Fruit fly (Drosophila melanogaster) whole organism, embryonic: ENCODE measurements around the gene CG9021.

ENCODE experiments used
- Abd-B ChIP-seq: fragments of 200-800 bp; sonication (Bioruptor generic); optimal IDR thresholded peaks from 2 replicates; lab custom pipeline; 2018; ENCODE audit warnings: missing biosample characterization, mild to moderate bottlenecking, missing genetic modification characterization, moderate library complexity
- Bteb2 ChIP-seq: fragments of 200-800 bp; sonication (Bioruptor generic); optimal IDR thresholded peaks from 2 replicates; lab custom pipeline; 2016; ENCODE audit warnings: missing biosample characterization, missing genetic modification characterization
- CG1024 ChIP-seq: fragments of 200-800 bp; sonication (Bioruptor generic); IDR thresholded peaks from 2 replicates; pipeline ENCODE4 v1.3.6; 2022; ENCODE audit warnings: missing biosample characterization, missing genetic modification characterization
- CG11085 ChIP-seq: fragments of 200-800 bp; sonication (Bioruptor generic); IDR thresholded peaks from 2 replicates; pipeline ENCODE4 v1.3.6; 2022; ENCODE audit warnings: missing biosample characterization, missing genetic modification characterization
- CG14014 ChIP-seq: fragments of 200-800 bp; sonication (Bioruptor generic); IDR thresholded peaks from 2 replicates; pipeline ENCODE4 v1.3.6; 2022; ENCODE audit warnings: missing biosample characterization, missing genetic modification characterization
- CG15479 ChIP-seq: fragments of 200-800 bp; sonication (Bioruptor generic); optimal IDR thresholded peaks from 3 replicates; lab custom pipeline; 2019; ENCODE audit warnings: missing biosample characterization, mild to moderate bottlenecking, missing genetic modification characterization, moderate library complexity
- CG15696 ChIP-seq: fragments of 200-800 bp; sonication (Bioruptor generic); optimal IDR thresholded peaks from 2 replicates; lab custom pipeline; 2019; ENCODE audit warnings: missing biosample characterization, mild to moderate bottlenecking, missing genetic modification characterization, moderate library complexity
- CG16779 ChIP-seq: fragments of 200-800 bp; sonication (Bioruptor generic); IDR thresholded peaks from 2 replicates; pipeline ENCODE4 v1.3.6; 2022; ENCODE audit warnings: missing biosample characterization, missing genetic modification characterization
- CG17912 ChIP-seq: fragments of 200-800 bp; sonication (Bioruptor generic); optimal IDR thresholded peaks from 2 replicates; lab custom pipeline; 2018; ENCODE audit warnings: missing biosample characterization, mild to moderate bottlenecking, missing genetic modification characterization
- CG30431 ChIP-seq: fragments of 200-800 bp; sonication (Bioruptor generic); optimal IDR thresholded peaks from 2 replicates; lab custom pipeline; 2017; ENCODE audit warnings: missing biosample characterization, missing genetic modification characterization
- CG31441 ChIP-seq: fragments of 200-800 bp; sonication (Bioruptor generic); IDR thresholded peaks from 2 replicates; pipeline ENCODE4 v1.3.6; 2022; ENCODE audit warnings: missing biosample characterization, missing genetic modification characterization
- CG3281 ChIP-seq: fragments of 200-800 bp; sonication (Bioruptor generic); optimal IDR thresholded peaks from 3 replicates; lab custom pipeline; 2017; ENCODE audit warnings: missing biosample characterization, mild to moderate bottlenecking, missing genetic modification characterization
- CG3847 ChIP-seq: fragments of 200-800 bp; sonication (Bioruptor generic); IDR thresholded peaks from 2 replicates; pipeline ENCODE4 v1.3.6; 2022; ENCODE audit warnings: missing biosample characterization, missing genetic modification characterization
- CG42726 ChIP-seq: fragments of 200-800 bp; sonication (Bioruptor generic); IDR thresholded peaks from 2 replicates; pipeline ENCODE4 v1.3.6; 2022; ENCODE audit warnings: missing biosample characterization, missing genetic modification characterization; ENCODE audit not compliant: partially characterized antibody
- CG6175 ChIP-seq: fragments of 200-800 bp; sonication (Bioruptor generic); IDR thresholded peaks from 3 replicates; pipeline ENCODE4 v1.3.6; 2022; ENCODE audit warnings: missing biosample characterization, missing genetic modification characterization
- CG7928 ChIP-seq: fragments of 200-800 bp; sonication (Bioruptor generic); optimal IDR thresholded peaks from 2 replicates; lab custom pipeline; 2017; ENCODE audit warnings: missing biosample characterization, mild to moderate bottlenecking, missing genetic modification characterization
- CG8359 ChIP-seq: fragments of 200-800 bp; sonication (Bioruptor generic); optimal IDR thresholded peaks from 2 replicates; lab custom pipeline; 2017; ENCODE audit warnings: missing biosample characterization, mild to moderate bottlenecking, missing genetic modification characterization, borderline replicate concordance
- D ChIP-seq, 2 experiments: fragments of 200-800 bp in 1 of 2; fragments of >200 bp in 1 of 2; sonication (Bioruptor generic) in 1 of 2; optimal IDR thresholded peaks; 2 replicates in 1 of 2; 3 replicates in 1 of 2; lab custom pipeline; 2017; ENCODE audit warnings: mild to moderate bottlenecking in 1 of 2, missing biosample characterization in 1 of 2, missing genetic modification characterization in 1 of 2, missing genetic modification reagents in 1 of 2
- Eip74EF ChIP-seq, 2 experiments: fragments of 200-800 bp in 1 of 2; fragments of >200 bp in 1 of 2; sonication (Bioruptor generic) in 1 of 2; optimal IDR thresholded peaks; 2 replicates each; lab custom pipeline; 2017 to 2019; ENCODE audit warnings: missing biosample characterization in 2 of 2, missing genetic modification characterization in 2 of 2, mild to moderate bottlenecking in 1 of 2, moderate library complexity in 1 of 2
- Ets97D ChIP-seq: fragments of 200-800 bp; sonication (Bioruptor generic); optimal IDR thresholded peaks from 3 replicates; lab custom pipeline; 2016; ENCODE audit warnings: missing biosample characterization, missing genetic modification characterization
- Gsc ChIP-seq: fragments of 200-800 bp; sonication (Bioruptor generic); IDR thresholded peaks from 2 replicates; pipeline ENCODE4 v1.3.6; 2022; ENCODE audit warnings: missing biosample characterization, missing genetic modification characterization
- Gug ChIP-seq: fragments of 200-800 bp; sonication (Bioruptor generic); IDR thresholded peaks from 4 replicates; pipeline ENCODE4 v1.3.6; 2022; ENCODE audit warnings: missing biosample characterization, missing genetic modification characterization
- Hmx ChIP-seq: fragments of 200-800 bp; sonication (Bioruptor generic); optimal IDR thresholded peaks from 2 replicates; lab custom pipeline; 2016; ENCODE audit warnings: missing biosample characterization, missing genetic modification characterization
- Myb ChIP-seq: fragments of 200-800 bp; sonication (Bioruptor generic); optimal IDR thresholded peaks from 2 replicates; lab custom pipeline; 2016; ENCODE audit warnings: missing biosample characterization, missing genetic modification characterization
- Nf-YA ChIP-seq: fragments of 200-800 bp; sonication (Bioruptor generic); IDR thresholded peaks from 2 replicates; pipeline ENCODE4 v1.3.6; 2022; ENCODE audit warnings: missing biosample characterization, missing genetic modification characterization
- Nf-YB ChIP-seq: fragments of 200-800 bp; sonication (Bioruptor generic); optimal IDR thresholded peaks from 3 replicates; lab custom pipeline; 2019; ENCODE audit warnings: missing biosample characterization, mild to moderate bottlenecking, missing genetic modification characterization, moderate library complexity
- TFAM ChIP-seq: fragments of 200-800 bp; sonication (Bioruptor generic); optimal IDR thresholded peaks from 2 replicates; lab custom pipeline; 2017; ENCODE audit warnings: missing biosample characterization, missing genetic modification characterization, inconsistent platforms
- Vsx1 ChIP-seq: fragments of 200-800 bp; sonication (Bioruptor generic); optimal IDR thresholded peaks from 2 replicates; lab custom pipeline; 2017; ENCODE audit warnings: missing biosample characterization, mild to moderate bottlenecking, missing genetic modification characterization, missing genetic modification reagents
- ac ChIP-seq: fragments of 200-800 bp; sonication (Bioruptor generic); optimal IDR thresholded peaks from 3 replicates; lab custom pipeline; 2017; ENCODE audit warnings: missing biosample characterization, mild to moderate bottlenecking, missing genetic modification characterization
- al ChIP-seq: fragments of 200-800 bp; sonication (Bioruptor generic); IDR thresholded peaks from 2 replicates; pipeline ENCODE4 v1.3.6; 2022; ENCODE audit warnings: missing biosample characterization, missing genetic modification characterization
- ara ChIP-seq: fragments of 200-800 bp; sonication (Bioruptor generic); IDR thresholded peaks from 2 replicates; pipeline ENCODE4 v1.3.6; 2022; ENCODE audit warnings: missing biosample characterization, missing genetic modification characterization
- ase ChIP-seq: fragments of 200-800 bp; sonication (Bioruptor generic); IDR thresholded peaks from 3 replicates; pipeline ENCODE4 v1.3.6; 2022; ENCODE audit warnings: missing biosample characterization, missing genetic modification characterization
- bowl ChIP-seq: fragments of 200-800 bp; sonication (Bioruptor generic); IDR thresholded peaks from 2 replicates; pipeline ENCODE4 v1.3.6; 2022; ENCODE audit warnings: missing biosample characterization, missing genetic modification characterization
- cg ChIP-seq: fragments of 200-800 bp; sonication (Bioruptor generic); optimal IDR thresholded peaks from 3 replicates; lab custom pipeline; 2019; ENCODE audit warnings: missing biosample characterization, mild to moderate bottlenecking, missing genetic modification characterization, moderate library complexity
- cwo ChIP-seq: fragments of 200-800 bp; sonication (Bioruptor generic); optimal IDR thresholded peaks from 3 replicates; lab custom pipeline; 2017; ENCODE audit warnings: missing biosample characterization, missing genetic modification characterization, mild to moderate bottlenecking, moderate library complexity, missing genetic modification reagents
- dati ChIP-seq: fragments of 200-800 bp; sonication (Bioruptor generic); IDR thresholded peaks from 2 replicates; pipeline ENCODE4 v1.3.6; 2022; ENCODE audit warnings: missing biosample characterization, missing genetic modification characterization
- fd64A ChIP-seq: fragments of 200-800 bp; sonication (Bioruptor generic); optimal IDR thresholded peaks from 3 replicates; lab custom pipeline; 2018; ENCODE audit warnings: missing biosample characterization, mild to moderate bottlenecking, missing genetic modification characterization
- ftz-f1 ChIP-seq: fragments of 200-800 bp; sonication (Bioruptor generic); optimal IDR thresholded peaks from 2 replicates; lab custom pipeline; 2016; ENCODE audit warnings: missing biosample characterization, missing genetic modification characterization
- gsb ChIP-seq: fragments of 200-800 bp; sonication (Bioruptor generic); IDR thresholded peaks from 2 replicates; pipeline ENCODE4 v1.3.6; 2022; ENCODE audit warnings: missing biosample characterization, missing genetic modification characterization
- her ChIP-seq: fragments of 200-800 bp; sonication (Bioruptor generic); optimal IDR thresholded peaks from 2 replicates; lab custom pipeline; 2016; ENCODE audit warnings: missing biosample characterization, missing genetic modification characterization
- jumu ChIP-seq: fragments of 200-800 bp; sonication (Bioruptor generic); optimal IDR thresholded peaks from 3 replicates; lab custom pipeline; 2016; ENCODE audit warnings: missing biosample characterization, missing genetic modification characterization
- ken ChIP-seq: fragments of 200-800 bp; sonication (Bioruptor generic); IDR thresholded peaks from 3 replicates; pipeline ENCODE4 v1.3.6; 2022; ENCODE audit warnings: missing biosample characterization, missing genetic modification characterization
- nmo ChIP-seq: fragments of 200-800 bp; sonication (Bioruptor generic); optimal IDR thresholded peaks from 2 replicates; lab custom pipeline; 2018; ENCODE audit warnings: missing biosample characterization, mild to moderate bottlenecking, missing genetic modification characterization, moderate library complexity
- sim ChIP-seq: fragments of 200-800 bp; sonication (Bioruptor generic); IDR thresholded peaks from 2 replicates; pipeline ENCODE4 v1.3.6; 2022; ENCODE audit warnings: missing biosample characterization, missing genetic modification characterization
- slbo ChIP-seq: fragments of 200-800 bp; sonication (Bioruptor generic); IDR thresholded peaks from 2 replicates; pipeline ENCODE4 v1.3.6; 2022; ENCODE audit warnings: missing biosample characterization, missing genetic modification characterization
- sug ChIP-seq: fragments of 200-800 bp; optimal IDR thresholded peaks from 2 replicates; lab custom pipeline; 2019; ENCODE audit warnings: missing biosample characterization, mild to moderate bottlenecking, missing genetic modification characterization, moderate library complexity
- trh ChIP-seq: fragments of 200-800 bp; sonication (Bioruptor generic); optimal IDR thresholded peaks from 2 replicates; lab custom pipeline; 2016; ENCODE audit warnings: missing biosample characterization, missing genetic modification characterization
- unc-4 ChIP-seq: fragments of 200-800 bp; sonication (Bioruptor generic); IDR thresholded peaks from 2 replicates; pipeline ENCODE4 v1.3.6; 2022; ENCODE audit warnings: missing biosample characterization, missing genetic modification characterization; ENCODE audit not compliant: partially characterized antibody
- zen ChIP-seq: fragments of 200-800 bp; sonication (Bioruptor generic); optimal IDR thresholded peaks from 3 replicates; lab custom pipeline; 2018; ENCODE audit warnings: missing biosample characterization, mild to moderate bottlenecking, missing genetic modification characterization, moderate library complexity

The CG9021 gene

DNA sequence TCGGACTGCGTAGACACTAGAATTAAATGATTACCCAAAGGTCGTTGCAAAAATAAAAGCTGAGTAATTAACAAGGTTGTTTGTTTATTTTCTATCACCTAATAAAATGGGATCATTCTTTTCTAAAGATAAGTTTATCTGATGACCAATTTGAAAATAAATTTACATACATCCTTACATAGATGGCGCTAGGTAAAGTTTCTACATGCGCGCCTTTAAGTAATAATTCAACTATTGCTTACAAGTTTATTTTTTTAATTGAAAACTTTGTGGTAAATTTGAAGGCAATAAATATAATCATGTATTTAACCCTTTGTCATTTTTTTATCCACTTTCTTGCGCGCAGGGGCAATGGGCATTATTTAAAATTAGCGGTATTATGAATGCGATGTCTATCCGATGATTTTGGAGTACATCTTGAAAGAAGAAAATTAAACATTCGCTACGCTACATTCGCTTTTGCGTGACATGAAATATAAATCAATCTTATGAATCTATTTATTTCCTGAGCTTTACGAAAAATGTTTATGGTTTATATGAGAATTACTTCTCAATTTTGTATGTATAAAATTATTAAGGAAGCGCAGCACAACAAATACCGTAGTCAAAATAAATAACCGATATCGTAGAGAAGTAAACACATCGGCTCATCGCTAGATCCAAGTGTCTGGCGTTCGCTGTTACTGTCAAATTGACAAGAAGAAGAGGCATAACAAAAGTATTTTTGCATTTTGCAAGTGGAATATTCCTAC, 44.5 kb upstream of the CG9021 start, which contains the start of gene CG9044 (continued):
- TF ChIP-seq cwo (GFP tag; lab: Kevin White, UChicago) (no peak), ftz-f1 (GFP tag; lab: Kevin White, UChicago) (no peak), Ets97D (peak; percentile 67), Gsc (GFP tag; lab: Robert Waterston, UW) (no peak), Myb (peak; percentile 59), ac (GFP tag; lab: Kevin White, UChicago) (no peak), al (GFP tag; lab: Robert Waterston, UW) (peak; percentile 50), nmo (GFP tag; lab: Kevin White, UChicago) (peak; percentile 82), CG3847 (GFP tag; lab: Robert Waterston, UW) (peak; percentile 64; the same call in 1 of the 2 replicates), CG3281 (no peak), Bteb2 (GFP tag; lab: Kevin White, UChicago) (peak; percentile 57), dati (GFP tag; lab: Robert Waterston, UW) (no peak), ase (GFP tag; lab: Robert Waterston, UW) (no peak), D (optimal IDR thresholded peaks at IDR 0.05; lab: Kevin White, UChicago) (no peak), D (GFP tag; optimal IDR thresholded peaks at IDR 0.05; lab: Kevin White, UChicago) (peak; percentile 34), Vsx1 (no peak), CG14014 (peak; percentile 16; the same call in 1 of the 2 replicates), CG15479 (no peak), gsb (GFP tag; lab: Robert Waterston, UW) (no peak), sug (no peak), slbo (peak; percentile 77), Eip74EF (GFP tag; optimal IDR thresholded peaks at IDR 0.05; lab: Kevin White, UChicago) (no peak), CG30431 (GFP tag; lab: Kevin White, UChicago) (no peak), Nf-YB (GFP tag; lab: Kevin White, UChicago) (no peak), CG11085 (GFP tag; lab: Robert Waterston, UW) (no peak), Hmx (GFP tag; lab: Kevin White, UChicago) (no peak), cg (GFP tag; lab: Kevin White, UChicago) (no peak), CG8359 (GFP tag; lab: Kevin White, UChicago) (no peak), CG1024 (no peak), Gug (GFP tag; lab: Robert Waterston, UW) (peak; percentile 60; the same call in 3 of the 4 replicates), Nf-YA (GFP tag; lab: Robert Waterston, UW) (no peak), TFAM (no peak), CG6175 (no peak), jumu (GFP tag; lab: Kevin White, UChicago) (peak; percentile 70), zen (tag; lab: Kevin White, UChicago) (peak; percentile 36), her (GFP tag; lab: Kevin White, UChicago) (peak; percentile 6), CG31441 (no peak), ara (GFP tag; lab: Robert Waterston, UW) (no peak), fd64A (GFP tag; lab: Kevin White, UChicago) (no peak), CG15696 (tag; lab: Kevin White, UChicago) (peak; percentile 41), CG16779 (GFP tag; lab: Robert Waterston, UW) (no peak), CG42726 (GFP tag; lab: Robert Waterston, UW) (peak; percentile 77), unc-4 (GFP tag; lab: Robert Waterston, UW) (peak; percentile 85), trh (GFP tag; lab: Kevin White, UChicago) (peak; percentile 52), bowl (GFP tag; lab: Robert Waterston, UW) (no peak), Abd-B (no peak), CG17912 (GFP tag; lab: Kevin White, UChicago) (peak; percentile 2), CG7928 (GFP tag; lab: Kevin White, UChicago) (no peak), ken (GFP tag; lab: Robert Waterston, UW) (0 out of 3 replicates have a peak, but pooled peaks have one; percentile 28), sim (GFP tag; lab: Robert Waterston, UW) (no peak)
